Worm (Caenorhabditis elegans) whole organism, L3 larva: ENCODE measurements around the gene gtl-1.

ENCODE experiments used
- R02D3.7 ChIP-seq: fragments of 150-350 bp; optimal IDR thresholded peaks from 2 replicates; lab custom pipeline; 2014; ENCODE audit warnings: missing biosample characterization, missing genetic modification characterization
- ama-1 ChIP-seq: fragments of 150-350 bp; optimal IDR thresholded peaks from 2 replicates; lab custom pipeline; 2018
- ceh-16 ChIP-seq: sonication (generic microtip); optimal IDR thresholded peaks from 2 replicates; lab custom pipeline; 2017; ENCODE audit warnings: missing biosample characterization, missing genetic modification characterization
- elt-2 ChIP-seq: sonication (generic microtip); optimal IDR thresholded peaks from 2 replicates; lab custom pipeline; 2016; ENCODE audit warnings: missing genetic modification reagents, mild to moderate bottlenecking, missing genetic modification characterization, missing compliant biosample characterization
- elt-3 ChIP-seq, 3 experiments: fragments of 150-350 bp in 1 of 3; sonication (generic microtip) in 2 of 3; optimal IDR thresholded peaks; 2 replicates in 2 of 3; 4 replicates in 1 of 3; lab custom pipeline; 2014 to 2017; ENCODE audit warnings: missing biosample characterization in 3 of 3, missing genetic modification characterization in 3 of 3
- fos-1 ChIP-seq: fragments of 150-350 bp; optimal IDR thresholded peaks from 2 replicates; lab custom pipeline; 2014; ENCODE audit warnings: missing biosample characterization, missing genetic modification characterization
- lin-15B ChIP-seq: fragments of 150-350 bp; optimal IDR thresholded peaks from 2 replicates; lab custom pipeline; 2014; ENCODE audit warnings: missing biosample characterization, missing genetic modification characterization
- lin-39 ChIP-seq: fragments of 150-350 bp; optimal IDR thresholded peaks from 2 replicates; lab custom pipeline; 2018; ENCODE audit warnings: missing biosample characterization, missing genetic modification reagents, missing genetic modification characterization
- nhr-11 ChIP-seq: fragments of 150-350 bp; optimal IDR thresholded peaks from 2 replicates; lab custom pipeline; 2014; ENCODE audit warnings: missing biosample characterization, missing genetic modification characterization
- nhr-12 ChIP-seq: fragments of 150-350 bp; optimal IDR thresholded peaks from 2 replicates; lab custom pipeline; 2014; ENCODE audit warnings: missing biosample characterization, missing genetic modification characterization
- nhr-76 ChIP-seq: fragments of 150-350 bp; sonication (generic microtip); optimal IDR thresholded peaks from 5 replicates; lab custom pipeline; 2014; ENCODE audit warnings: missing biosample characterization, missing genetic modification characterization
- nhr-77 ChIP-seq: fragments of 150-350 bp; optimal IDR thresholded peaks from 2 replicates; lab custom pipeline; 2014; ENCODE audit warnings: missing biosample characterization, missing genetic modification characterization
- sea-2 ChIP-seq: fragments of 150-350 bp; sonication (generic microtip); optimal IDR thresholded peaks from 4 replicates; lab custom pipeline; 2014; ENCODE audit warnings: missing biosample characterization, missing genetic modification reagents, missing genetic modification characterization
- snpc-4 ChIP-seq: fragments of 150-350 bp; optimal IDR thresholded peaks from 2 replicates; lab custom pipeline; 2014; ENCODE audit warnings: missing biosample characterization, missing genetic modification characterization

- TF ChIP-seq R02D3.7 (tag; lab: Kevin White, UChicago): no peak
- TF ChIP-seq nhr-12: no peak
- no peak for TF ChIP-seq lin-15B (tag; lab: Kevin White, UChicago)
- TF ChIP-seq nhr-77 (tag; lab: Kevin White, UChicago): no peak
- TF ChIP-seq nhr-76 (tag; lab: Kevin White, UChicago): no peak
- TF ChIP-seq fos-1 (tag; lab: Kevin White, UChicago): no peak
- no peak for TF ChIP-seq ama-1 (lab: Kevin White, UChicago)
- no peak for TF ChIP-seq elt-2 (tag; lab: Kevin White, UChicago)
- TF ChIP-seq snpc-4 (tag; lab: Kevin White, UChicago): no peak
- no peak for TF ChIP-seq sea-2 (GFP tag; lab: Kevin White, UChicago)
- no peak for TF ChIP-seq elt-3 (tag; optimal IDR thresholded peaks at IDR 0.05; lab: Kevin White, UChicago)
- TF ChIP-seq nhr-11: no peak
- no peak for TF ChIP-seq ceh-16
- no peak for TF ChIP-seq lin-39 (tag; lab: Kevin White, UChicago)
Measured at ce11 chrIV:11296787-11297186, 37.5 kb upstream of the gtl-1 start, which contains the start of gene mttu-1.
